Fruit fly (Drosophila melanogaster): Measurements from ENCODE around the gene CG3792.
A peak's percentile ranks its signal among the peaks of the same experiment; 100 is the strongest.

The CG3792 gene

DNA sequence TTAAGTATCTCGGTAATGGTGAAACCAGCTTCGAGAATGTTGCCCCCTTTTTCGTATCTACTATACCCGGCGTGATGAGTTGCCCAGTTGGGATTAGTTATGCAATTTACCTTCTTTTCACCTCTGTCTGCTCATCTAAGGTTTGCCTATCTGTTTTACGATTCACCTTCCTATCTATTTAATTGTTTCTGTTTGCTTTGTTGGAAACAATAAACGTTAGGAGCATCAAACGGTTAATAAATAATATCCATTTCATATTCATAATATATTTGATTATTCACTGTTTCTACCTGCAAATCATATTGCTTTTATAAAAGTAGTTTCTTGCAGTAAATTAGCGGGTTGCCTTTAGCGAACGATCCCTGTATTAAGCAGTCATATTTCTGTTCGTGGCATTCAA is 30.1 kb downstream of the CG3792 start (continued):
- TF ChIP-seq CG2678 (tag; optimal IDR thresholded peaks at IDR 0.05) (peak; percentile 29), kni (GFP tag; optimal IDR thresholded peaks at IDR 0.05) (no peak), NK7.1 (GFP tag; optimal IDR thresholded peaks at IDR 0.05) (no peak), tx (GFP tag; optimal IDR thresholded peaks at IDR 0.05) (no peak), stwl (tag; optimal IDR thresholded peaks at IDR 0.05) (no peak), lab (GFP tag; optimal IDR thresholded peaks at IDR 0.05) (peak; percentile 21), CG30431 (GFP tag; optimal IDR thresholded peaks at IDR 0.05) (no peak), Stat92E (GFP tag; optimal IDR thresholded peaks at IDR 0.05) (no peak), sc (optimal IDR thresholded peaks at IDR 0.05) (no peak), sc (GFP tag; optimal IDR thresholded peaks at IDR 0.05) (no peak), Pdp1 (GFP tag; optimal IDR thresholded peaks at IDR 0.05) (peak in 1 of 2 experiments; percentile 43), Hr3 (GFP tag; optimal IDR thresholded peaks at IDR 0.05) (no peak), CG2120 (GFP tag; optimal IDR thresholded peaks at IDR 0.05) (peak; percentile 24), Asciz (GFP tag; optimal IDR thresholded peaks at IDR 0.05) (no peak), TFAM (GFP tag; optimal IDR thresholded peaks at IDR 0.05) (no peak), CG17568 (GFP tag; optimal IDR thresholded peaks at IDR 0.05) (no peak), Rfx (GFP tag; IDR thresholded peaks at IDR 0.05) (peak; percentile 8; the same call in 1 of the 2 replicates), Atf6 (GFP tag; IDR thresholded peaks at IDR 0.05) (no peak), NFAT (GFP tag; IDR thresholded peaks at IDR 0.05) (no peak), cato (GFP tag; optimal IDR thresholded peaks at IDR 0.05; ENCODE audit: borderline replicate concordance) (no peak), bbx (GFP tag; IDR thresholded peaks at IDR 0.05; ENCODE audit: partially characterized antibody) (no peak), sr (GFP tag; IDR thresholded peaks at IDR 0.05) (no peak), B-H2 (GFP tag; optimal IDR thresholded peaks at IDR 0.05) (no peak), Sin3A (optimal IDR thresholded peaks at IDR 0.05) (no peak), CG10321 (GFP tag; IDR thresholded peaks at IDR 0.05) (no peak), CG31365 (tag; optimal IDR thresholded peaks at IDR 0.05) (no peak), CG17612 (GFP tag; IDR thresholded peaks at IDR 0.05) (no peak), so (GFP tag; IDR thresholded peaks at IDR 0.05) (no peak), D19A (tag; optimal IDR thresholded peaks at IDR 0.05) (no peak), twi (tag; optimal IDR thresholded peaks at IDR 0.05) (no peak), bowl (GFP tag; IDR thresholded peaks at IDR 0.05) (no peak), Drgx (GFP tag; IDR thresholded peaks at IDR 0.05) (0 out of 2 replicates have a peak, but pooled peaks have one; percentile 9), ro (GFP tag; IDR thresholded peaks at IDR 0.05) (no peak), lbe (GFP tag; optimal IDR thresholded peaks at IDR 0.05) (no peak), CG3407 (GFP tag; optimal IDR thresholded peaks at IDR 0.05) (no peak), Dll (GFP tag; IDR thresholded peaks at IDR 0.05; ENCODE audit: partially characterized antibody) (no peak), CG8089 (GFP tag; optimal IDR thresholded peaks at IDR 0.05) (no peak), Lhr (GFP tag; optimal IDR thresholded peaks at IDR 0.05) (no peak), Vsx1 (GFP tag; optimal IDR thresholded peaks at IDR 0.05) (no peak), CG17802 (tag; optimal IDR thresholded peaks at IDR 0.05) (no peak), CG18262 (tag; optimal IDR thresholded peaks at IDR 0.05) (no peak), psq (GFP tag; optimal IDR thresholded peaks at IDR 0.05) (no peak), CG1832 (GFP tag; optimal IDR thresholded peaks at IDR 0.05) (no peak), Doc3 (GFP tag; IDR thresholded peaks at IDR 0.05; ENCODE audit: partially characterized antibody) (no peak), ranshi (GFP tag; IDR thresholded peaks at IDR 0.05) (no peak), CG7357 (GFP tag; IDR thresholded peaks at IDR 0.05) (no peak), Ssrp (tag; optimal IDR thresholded peaks at IDR 0.05) (no peak), Myb (GFP tag; optimal IDR thresholded peaks at IDR 0.05) (no peak)
